Fruit fly (Drosophila melanogaster) S2 (cell line): ENCODE measurements around the gene CG8564.

ENCODE experiments used
- CG8478 ChIP-seq: fragments of >200 bp; optimal IDR thresholded peaks from 2 replicates; lab custom pipeline; 2018
- CTCF ChIP-seq, 2 experiments: fragments of >200 bp; optimal IDR thresholded peaks; 2 replicates each; lab custom pipeline; 2018

- TF ChIP-seq CG8478 (lab: Kevin White, UChicago) (no peak), CTCF (optimal IDR thresholded peaks at IDR 0.05; lab: Kevin White, UChicago) (no peak)
Measured at dm6 chr3L:7390442-7390841, 2.7 kb upstream of the CG8564 start, which contains the start of gene CG8563.
